Fruit fly (Drosophila melanogaster) whole organism, prepupa: ENCODE data around the gene CG32032.
A peak's percentile ranks its signal among the peaks of the same experiment; 100 is the strongest.

ENCODE experiments used
- Blimp-1 ChIP-seq: fragments of 200-800 bp; sonication (Bioruptor generic); optimal IDR thresholded peaks from 3 replicates; lab custom pipeline; 2017; ENCODE audit warnings: missing biosample characterization, missing genetic modification characterization, mild to moderate bottlenecking, moderate library complexity, missing genetic modification reagents
- CG10631 ChIP-seq: fragments of 200-800 bp; sonication (Bioruptor generic); optimal IDR thresholded peaks from 2 replicates; lab custom pipeline; 2016; ENCODE audit warnings: missing biosample characterization, missing genetic modification characterization
- CG10669 ChIP-seq: fragments of 200-800 bp; sonication (Bioruptor generic); optimal IDR thresholded peaks from 3 replicates; lab custom pipeline; 2018; ENCODE audit warnings: missing biosample characterization, mild to moderate bottlenecking, missing genetic modification characterization, moderate library complexity
- CG11294 ChIP-seq: fragments of 200-800 bp; sonication (Bioruptor generic); IDR thresholded peaks from 2 replicates; pipeline ENCODE4 v1.3.6; 2022; ENCODE audit warnings: missing biosample characterization, missing genetic modification characterization
- CG11902 ChIP-seq: fragments of 200-800 bp; sonication (Bioruptor generic); optimal IDR thresholded peaks from 3 replicates; lab custom pipeline; 2016; ENCODE audit warnings: missing biosample characterization, missing genetic modification characterization
- CG15336 ChIP-seq: fragments of 200-800 bp; sonication (Bioruptor generic); IDR thresholded peaks from 2 replicates; pipeline ENCODE4 v1.3.6; 2022; ENCODE audit warnings: missing biosample characterization, missing genetic modification characterization
- CG1621 ChIP-seq: fragments of 200-800 bp; sonication (Bioruptor generic); optimal IDR thresholded peaks from 3 replicates; lab custom pipeline; 2018; ENCODE audit warnings: missing biosample characterization, mild to moderate bottlenecking, missing genetic modification characterization
- CG16779 ChIP-seq: fragments of 200-800 bp; sonication (Bioruptor generic); optimal IDR thresholded peaks from 3 replicates; lab custom pipeline; 2017; ENCODE audit warnings: missing biosample characterization, mild to moderate bottlenecking, missing genetic modification characterization
- CG3032 ChIP-seq: fragments of 200-800 bp; optimal IDR thresholded peaks from 2 replicates; lab custom pipeline; 2019; ENCODE audit warnings: missing biosample characterization, mild to moderate bottlenecking, missing genetic modification characterization, moderate library complexity
- CG31627 ChIP-seq: fragments of 200-800 bp; sonication (Bioruptor generic); optimal IDR thresholded peaks from 3 replicates; lab custom pipeline; 2016; ENCODE audit warnings: missing biosample characterization, missing genetic modification characterization
- CG32006 ChIP-seq: fragments of 200-800 bp; sonication (Bioruptor generic); optimal IDR thresholded peaks from 3 replicates; lab custom pipeline; 2017; ENCODE audit warnings: missing biosample characterization, mild to moderate bottlenecking, missing genetic modification characterization
- CG4318 ChIP-seq: fragments of 200-800 bp; sonication (Bioruptor generic); optimal IDR thresholded peaks from 3 replicates; lab custom pipeline; 2017; ENCODE audit warnings: missing biosample characterization, mild to moderate bottlenecking, missing genetic modification characterization
- CG6163 ChIP-seq: fragments of 200-800 bp; sonication (Bioruptor generic); IDR thresholded peaks from 3 replicates; pipeline ENCODE4 v1.3.6; 2022; ENCODE audit warnings: missing biosample characterization, missing genetic modification characterization
- CG6276 ChIP-seq: fragments of 200-800 bp; sonication (Bioruptor generic); optimal IDR thresholded peaks from 2 replicates; lab custom pipeline; 2017; ENCODE audit warnings: missing biosample characterization, mild to moderate bottlenecking, missing genetic modification characterization
- CG6854 ChIP-seq: fragments of 200-800 bp; sonication (Bioruptor generic); optimal IDR thresholded peaks from 2 replicates; lab custom pipeline; 2017; ENCODE audit warnings: missing biosample characterization, mild to moderate bottlenecking, missing genetic modification characterization
- CG7368 ChIP-seq: fragments of 200-800 bp; sonication (Bioruptor generic); optimal IDR thresholded peaks from 3 replicates; lab custom pipeline; 2016; ENCODE audit warnings: missing biosample characterization, missing genetic modification characterization
- CG8119 ChIP-seq: fragments of 200-800 bp; sonication (Bioruptor generic); IDR thresholded peaks from 3 replicates; pipeline ENCODE4 v1.3.6; 2022; ENCODE audit warnings: missing biosample characterization, missing genetic modification characterization
- CG8319 ChIP-seq: fragments of 200-800 bp; sonication (Bioruptor generic); optimal IDR thresholded peaks from 3 replicates; lab custom pipeline; 2016; ENCODE audit warnings: missing biosample characterization, missing genetic modification characterization
- Eip75B ChIP-seq: fragments of 200-800 bp; sonication (Bioruptor generic); optimal IDR thresholded peaks from 3 replicates; lab custom pipeline; 2016; ENCODE audit warnings: missing biosample characterization, missing genetic modification characterization
- Eip93F ChIP-seq: fragments of 200-800 bp; sonication (Bioruptor generic); optimal IDR thresholded peaks from 2 replicates; lab custom pipeline; 2016; ENCODE audit warnings: missing biosample characterization, mild to moderate bottlenecking, missing genetic modification characterization
- Ets21C ChIP-seq: fragments of 200-800 bp; sonication (Bioruptor generic); optimal IDR thresholded peaks from 3 replicates; lab custom pipeline; 2016; ENCODE audit warnings: missing biosample characterization, missing genetic modification characterization
- Ets96B ChIP-seq: fragments of 200-800 bp; optimal IDR thresholded peaks from 2 replicates; lab custom pipeline; 2019; ENCODE audit warnings: missing biosample characterization, mild to moderate bottlenecking, missing genetic modification characterization, moderate library complexity
- Hr38 ChIP-seq: sonication (Bioruptor generic); optimal IDR thresholded peaks from 2 replicates; lab custom pipeline; 2016; ENCODE audit warnings: missing biosample characterization, missing genetic modification characterization
- Hr39 ChIP-seq: fragments of 200-800 bp; sonication (Bioruptor generic); optimal IDR thresholded peaks from 2 replicates; lab custom pipeline; 2016; ENCODE audit warnings: missing biosample characterization, missing genetic modification characterization
- Hr4 ChIP-seq: fragments of 200-800 bp; sonication (Bioruptor generic); optimal IDR thresholded peaks from 3 replicates; lab custom pipeline; 2016; ENCODE audit warnings: missing biosample characterization, missing genetic modification characterization
- Lpt ChIP-seq: fragments of 200-800 bp; sonication (Bioruptor generic); optimal IDR thresholded peaks from 3 replicates; lab custom pipeline; 2016; ENCODE audit warnings: missing biosample characterization, missing genetic modification characterization
- Met ChIP-seq: fragments of 200-800 bp; sonication (Bioruptor generic); optimal IDR thresholded peaks from 3 replicates; lab custom pipeline; 2016; ENCODE audit warnings: missing biosample characterization, missing genetic modification characterization
- OdsH ChIP-seq: fragments of 200-800 bp; sonication (Bioruptor generic); optimal IDR thresholded peaks from 3 replicates; lab custom pipeline; 2016; ENCODE audit warnings: missing biosample characterization, missing genetic modification characterization
- Sox102F ChIP-seq: fragments of 200-800 bp; sonication (Bioruptor generic); optimal IDR thresholded peaks from 2 replicates; lab custom pipeline; 2016; ENCODE audit warnings: missing biosample characterization, mild to moderate bottlenecking, missing genetic modification characterization
- Sox14 ChIP-seq: fragments of 200-800 bp; sonication (Bioruptor generic); optimal IDR thresholded peaks from 3 replicates; lab custom pipeline; 2016; ENCODE audit warnings: missing biosample characterization, missing genetic modification characterization
- Sox15 ChIP-seq: fragments of 200-800 bp; sonication (Bioruptor generic); optimal IDR thresholded peaks from 3 replicates; lab custom pipeline; 2016; ENCODE audit warnings: missing biosample characterization, missing genetic modification characterization
- achi ChIP-seq: fragments of 200-800 bp; sonication (Bioruptor generic); optimal IDR thresholded peaks from 3 replicates; lab custom pipeline; 2016; ENCODE audit warnings: missing biosample characterization, missing genetic modification characterization
- acj6 ChIP-seq: fragments of 200-800 bp; sonication (Bioruptor generic); optimal IDR thresholded peaks from 3 replicates; lab custom pipeline; 2016; ENCODE audit warnings: missing biosample characterization, missing genetic modification characterization
- cyc ChIP-seq: fragments of 200-800 bp; sonication (Bioruptor generic); optimal IDR thresholded peaks from 3 replicates; lab custom pipeline; 2016; ENCODE audit warnings: missing biosample characterization, missing genetic modification characterization
- dac ChIP-seq: fragments of 200-800 bp; sonication (Bioruptor generic); optimal IDR thresholded peaks from 2 replicates; lab custom pipeline; 2017; ENCODE audit warnings: missing biosample characterization, mild to moderate bottlenecking, missing genetic modification characterization
- dsx ChIP-seq: fragments of 200-800 bp; optimal IDR thresholded peaks from 3 replicates; lab custom pipeline; 2019; ENCODE audit warnings: missing biosample characterization, mild to moderate bottlenecking, missing genetic modification characterization, moderate library complexity; ENCODE audit not compliant: poor library complexity, severe bottlenecking
- eg ChIP-seq: fragments of 200-800 bp; sonication (Bioruptor generic); IDR thresholded peaks from 3 replicates; pipeline ENCODE4 v1.3.6; 2022; ENCODE audit warnings: missing biosample characterization, missing genetic modification characterization
- esn ChIP-seq: fragments of 200-800 bp; sonication (Bioruptor generic); optimal IDR thresholded peaks from 2 replicates; lab custom pipeline; 2016; ENCODE audit warnings: missing biosample characterization, mild to moderate bottlenecking, missing genetic modification characterization, moderate library complexity
- fd85E ChIP-seq: fragments of 200-800 bp; sonication (Bioruptor generic); optimal IDR thresholded peaks from 3 replicates; lab custom pipeline; 2016; ENCODE audit warnings: missing biosample characterization, missing genetic modification characterization
- fkh ChIP-seq: fragments of 200-800 bp; sonication (Bioruptor generic); optimal IDR thresholded peaks from 3 replicates; lab custom pipeline; 2017; ENCODE audit warnings: missing biosample characterization, mild to moderate bottlenecking, missing genetic modification characterization, moderate library complexity
- lz ChIP-seq: fragments of 200-800 bp; sonication (Bioruptor generic); optimal IDR thresholded peaks from 3 replicates; lab custom pipeline; 2016; ENCODE audit warnings: missing biosample characterization, missing genetic modification characterization
- net ChIP-seq: fragments of 200-800 bp; sonication (Bioruptor generic); optimal IDR thresholded peaks from 3 replicates; lab custom pipeline; 2016; ENCODE audit warnings: missing biosample characterization, missing genetic modification characterization
- pdm3 ChIP-seq: fragments of 200-800 bp; sonication (Bioruptor generic); optimal IDR thresholded peaks from 3 replicates; lab custom pipeline; 2016; ENCODE audit warnings: missing biosample characterization, missing genetic modification characterization
- salr ChIP-seq, 2 experiments: fragments of 200-800 bp; sonication (Bioruptor generic); optimal IDR thresholded peaks; 3 replicates each; lab custom pipeline; 2016 to 2018; ENCODE audit warnings: missing biosample characterization in 2 of 2, missing genetic modification characterization in 2 of 2, mild to moderate bottlenecking in 1 of 2
- spab ChIP-seq: fragments of 200-800 bp; sonication (Bioruptor generic); optimal IDR thresholded peaks from 2 replicates; lab custom pipeline; 2017; ENCODE audit warnings: missing biosample characterization, mild to moderate bottlenecking, missing genetic modification characterization, missing genetic modification reagents
- ss ChIP-seq, 2 experiments: fragments of 200-800 bp; sonication (Bioruptor generic); optimal IDR thresholded peaks; 2 replicates in 1 of 2; 3 replicates in 1 of 2; lab custom pipeline; 2017 to 2018; ENCODE audit warnings: mild to moderate bottlenecking in 2 of 2, missing biosample characterization in 2 of 2, missing genetic modification characterization in 2 of 2, moderate library complexity in 1 of 2
- svp ChIP-seq: fragments of 200-800 bp; sonication (Bioruptor generic); peaks from one replicate; lab custom pipeline; 2016; ENCODE audit warnings: missing biosample characterization, missing genetic modification characterization
- topi ChIP-seq: fragments of 200-800 bp; sonication (Bioruptor generic); optimal IDR thresholded peaks from 3 replicates; lab custom pipeline; 2016; ENCODE audit warnings: missing biosample characterization, missing genetic modification characterization
- vri ChIP-seq: fragments of 200-800 bp; sonication (Bioruptor generic); optimal IDR thresholded peaks from 3 replicates; lab custom pipeline; 2016; ENCODE audit warnings: missing biosample characterization, mild to moderate bottlenecking, missing genetic modification characterization

CG32032 gene

DNA sequence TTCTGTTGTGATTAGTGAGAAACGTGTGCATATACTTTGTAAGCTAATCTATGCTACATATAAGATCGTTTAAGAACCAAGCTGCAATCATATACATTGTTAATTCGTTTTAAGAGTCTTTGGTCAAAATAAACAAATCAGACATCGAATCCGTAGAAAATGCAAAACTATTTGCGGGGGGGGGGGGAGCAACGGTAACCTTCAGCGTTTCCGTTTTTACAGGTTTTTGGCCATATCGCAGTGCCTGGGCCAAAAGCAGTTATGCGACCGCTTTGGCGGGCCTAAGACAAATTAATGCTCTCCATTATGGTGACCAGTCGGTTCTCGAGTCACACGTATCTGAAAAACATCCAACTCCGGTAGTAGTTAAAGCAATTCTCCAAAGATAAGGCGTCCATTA is 48.0 kb upstream of the CG32032 start:
- TF ChIP-seq CG11902 (no peak), ss (GFP tag; optimal IDR thresholded peaks at IDR 0.05; lab: Kevin White, UChicago) (no peak), Eip93F (GFP tag; lab: Kevin White, UChicago) (no peak), Sox15 (GFP tag; lab: Kevin White, UChicago) (no peak), CG11294 (no peak), Eip75B (GFP tag; lab: Kevin White, UChicago) (no peak), net (GFP tag; lab: Kevin White, UChicago) (no peak), CG10669 (no peak), fkh (GFP tag; lab: Kevin White, UChicago) (no peak), Ets96B (tag; lab: Kevin White, UChicago) (no peak), svp (no peak), Lpt (GFP tag; lab: Kevin White, UChicago) (no peak), esn (GFP tag; lab: Kevin White, UChicago) (no peak), salr (GFP tag; optimal IDR thresholded peaks at IDR 0.05; lab: Kevin White, UChicago) (no peak), CG31627 (GFP tag; lab: Kevin White, UChicago) (no peak), Ets21C (no peak), achi (no peak), dac (GFP tag; lab: Kevin White, UChicago) (no peak), dsx (no peak)

DNA sequence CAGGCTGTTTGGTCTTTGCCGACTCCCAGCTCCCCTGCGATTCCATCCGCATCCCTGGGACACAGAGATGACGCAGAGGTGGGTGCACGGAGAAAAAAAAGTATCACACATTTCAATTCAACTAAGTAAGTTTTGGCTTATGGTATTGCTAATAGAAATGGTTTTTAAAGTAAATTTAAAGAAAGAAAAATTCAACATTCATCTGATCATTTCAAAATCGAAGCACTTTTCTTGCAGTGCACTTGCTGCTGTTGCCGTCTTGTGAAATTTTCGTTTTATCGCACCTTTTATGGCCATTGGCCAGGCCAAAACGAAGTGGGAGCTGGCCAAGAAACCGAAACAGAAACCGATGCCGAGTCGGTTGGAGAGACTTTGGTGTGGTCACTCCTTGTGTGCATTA is 47.5 kb upstream of the CG32032 start:
- TF ChIP-seq CG3032 (tag; lab: Kevin White, UChicago) (peak; percentile 66), net (GFP tag; lab: Kevin White, UChicago) (peak; percentile 52), Ets21C (peak; percentile 75), fkh (GFP tag; lab: Kevin White, UChicago) (peak; percentile 5), Sox15 (GFP tag; lab: Kevin White, UChicago) (peak; percentile 50), Eip93F (GFP tag; lab: Kevin White, UChicago) (peak; percentile 43), CG16779 (tag; lab: Kevin White, UChicago) (no peak), CG6854 (GFP tag; lab: Kevin White, UChicago) (peak; percentile 73), CG8319 (peak; percentile 71), CG6163 (GFP tag; lab: Robert Waterston, UW) (peak; percentile 90), CG1621 (tag; lab: Kevin White, UChicago) (peak; percentile 11), vri (GFP tag; lab: Kevin White, UChicago) (peak; percentile 44), Hr38 (GFP tag; lab: Kevin White, UChicago) (no peak), Met (GFP tag; lab: Kevin White, UChicago) (peak; percentile 81), CG15336 (GFP tag; lab: Robert Waterston, UW) (peak; percentile 81), CG11902 (peak; percentile 78), CG10669 (peak; percentile 67), Hr4 (GFP tag; lab: Kevin White, UChicago) (peak; percentile 65), CG32006 (peak; percentile 68), dsx (peak; percentile 56), CG4318 (GFP tag; lab: Kevin White, UChicago) (peak; percentile 39), CG8119 (GFP tag; lab: Robert Waterston, UW) (peak; percentile 75), eg (peak; percentile 90), topi (GFP tag; lab: Kevin White, UChicago) (peak; percentile 91), Sox102F (peak; percentile 73), acj6 (GFP tag; lab: Kevin White, UChicago) (peak; percentile 71), esn (GFP tag; lab: Kevin White, UChicago) (peak; percentile 83), Eip75B (GFP tag; lab: Kevin White, UChicago) (peak; percentile 78), lz (GFP tag; lab: Kevin White, UChicago) (peak; percentile 78), CG7368 (GFP tag; lab: Kevin White, UChicago) (peak; percentile 69), svp (peak; percentile 94), Hr39 (GFP tag; lab: Kevin White, UChicago) (peak; percentile 83), CG10631 (GFP tag; lab: Kevin White, UChicago) (peak; percentile 65), fd85E (GFP tag; lab: Kevin White, UChicago) (peak; percentile 2), spab (GFP tag; lab: Kevin White, UChicago) (peak; percentile 57), Blimp-1 (GFP tag; lab: Kevin White, UChicago) (peak; percentile 64), OdsH (GFP tag; lab: Kevin White, UChicago) (peak; percentile 69), pdm3 (peak; percentile 73), cyc (GFP tag; lab: Kevin White, UChicago) (peak; percentile 91), Sox14 (peak; percentile 61), CG6276 (GFP tag; lab: Kevin White, UChicago) (peak; percentile 71)
